Fruit fly (Drosophila melanogaster) whole organism, embryonic: ENCODE data around the gene lectin-30A.

Experiments used
- Bteb2 ChIP-seq: fragments of 200-800 bp; sonication (Bioruptor generic); optimal IDR thresholded peaks from 2 replicates; lab custom pipeline; 2016; ENCODE audit warnings: missing biosample characterization, missing genetic modification characterization
- CG10979 ChIP-seq: fragments of 200-800 bp; sonication (Bioruptor generic); optimal IDR thresholded peaks from 2 replicates; lab custom pipeline; 2018; ENCODE audit warnings: missing biosample characterization, mild to moderate bottlenecking, missing genetic modification characterization, moderate library complexity
- CG14050 ChIP-seq: fragments of 200-800 bp; sonication (Bioruptor generic); IDR thresholded peaks from 3 replicates; pipeline ENCODE4 v1.3.6; 2022; ENCODE audit warnings: missing biosample characterization, missing genetic modification characterization
- CG16863 ChIP-seq: fragments of 200-800 bp; sonication (Bioruptor generic); optimal IDR thresholded peaks from 3 replicates; lab custom pipeline; 2016; ENCODE audit warnings: missing biosample characterization, missing genetic modification characterization
- CG17385 ChIP-seq: fragments of 200-800 bp; sonication (Bioruptor generic); optimal IDR thresholded peaks from 3 replicates; lab custom pipeline; 2018; ENCODE audit warnings: missing biosample characterization, mild to moderate bottlenecking, missing genetic modification characterization
- CG17829 ChIP-seq: fragments of 200-800 bp; optimal IDR thresholded peaks from 2 replicates; lab custom pipeline; 2019; ENCODE audit warnings: missing biosample characterization, mild to moderate bottlenecking, missing genetic modification characterization, moderate library complexity
- CG18262 ChIP-seq: fragments of 200-800 bp; optimal IDR thresholded peaks from 3 replicates; lab custom pipeline; 2019; ENCODE audit warnings: missing biosample characterization, mild to moderate bottlenecking, missing genetic modification characterization, moderate library complexity
- CG18619 ChIP-seq: fragments of 200-800 bp; sonication (Bioruptor generic); optimal IDR thresholded peaks from 3 replicates; lab custom pipeline; 2017; ENCODE audit warnings: missing biosample characterization, mild to moderate bottlenecking, missing genetic modification characterization
- CG2712 ChIP-seq: fragments of 200-800 bp; optimal IDR thresholded peaks from 3 replicates; lab custom pipeline; 2019; ENCODE audit warnings: missing biosample characterization, mild to moderate bottlenecking, missing genetic modification characterization, moderate library complexity
- CG2889 ChIP-seq: fragments of 200-800 bp; sonication (Bioruptor generic); IDR thresholded peaks from 3 replicates; pipeline ENCODE4 v1.3.6; 2022; ENCODE audit warnings: missing biosample characterization, missing genetic modification characterization
- CG3065 ChIP-seq: fragments of 200-800 bp; sonication (Bioruptor generic); optimal IDR thresholded peaks from 2 replicates; lab custom pipeline; 2016; ENCODE audit warnings: missing biosample characterization, missing genetic modification characterization
- CG34224 ChIP-seq: fragments of 200-800 bp; sonication (Bioruptor generic); IDR thresholded peaks from 3 replicates; pipeline ENCODE4 v1.3.6; 2022; ENCODE audit warnings: missing biosample characterization, missing genetic modification characterization; ENCODE audit not compliant: partially characterized antibody
- CG3838 ChIP-seq: fragments of 200-800 bp; sonication (Bioruptor generic); optimal IDR thresholded peaks from 3 replicates; lab custom pipeline; 2016; ENCODE audit warnings: missing biosample characterization, missing genetic modification characterization
- CG8089 ChIP-seq: fragments of 200-800 bp; sonication (Bioruptor generic); optimal IDR thresholded peaks from 3 replicates; lab custom pipeline; 2016; ENCODE audit warnings: missing biosample characterization, missing genetic modification characterization
- CG9215 ChIP-seq: fragments of 200-800 bp; sonication (Bioruptor generic); IDR thresholded peaks from 2 replicates; pipeline ENCODE4 v1.3.6; 2022; ENCODE audit warnings: missing biosample characterization, missing genetic modification characterization
- Dip2 ChIP-seq: fragments of 200-800 bp; sonication (Bioruptor generic); IDR thresholded peaks from 2 replicates; pipeline ENCODE4 v1.3.6; 2022; ENCODE audit warnings: missing biosample characterization, missing genetic modification characterization
- Dll ChIP-seq: fragments of 200-800 bp; sonication (Bioruptor generic); IDR thresholded peaks from 4 replicates; pipeline ENCODE4 v1.3.6; 2022; ENCODE audit warnings: missing biosample characterization, missing genetic modification characterization; ENCODE audit not compliant: partially characterized antibody
- ERR ChIP-seq: fragments of 200-800 bp; sonication (Bioruptor generic); optimal IDR thresholded peaks from 2 replicates; lab custom pipeline; 2016; ENCODE audit warnings: missing biosample characterization, missing genetic modification characterization
- HHEX ChIP-seq: fragments of 200-800 bp; sonication (Bioruptor generic); optimal IDR thresholded peaks from 3 replicates; lab custom pipeline; 2017; ENCODE audit warnings: missing biosample characterization, mild to moderate bottlenecking, missing genetic modification characterization, missing genetic modification reagents
- HLH4C ChIP-seq: fragments of 200-800 bp; sonication (Bioruptor generic); IDR thresholded peaks from 3 replicates; pipeline ENCODE4 v1.3.6; 2022; ENCODE audit warnings: missing biosample characterization, missing genetic modification characterization; ENCODE audit not compliant: partially characterized antibody
- Hsf ChIP-seq: fragments of 200-800 bp; sonication (Bioruptor generic); optimal IDR thresholded peaks from 3 replicates; lab custom pipeline; 2016; ENCODE audit warnings: missing biosample characterization, missing genetic modification characterization
- Lhr ChIP-seq: fragments of 200-800 bp; sonication (Bioruptor generic); optimal IDR thresholded peaks from 3 replicates; lab custom pipeline; 2017; ENCODE audit warnings: mild to moderate bottlenecking, missing biosample characterization, missing genetic modification reagents, missing genetic modification characterization
- MESR4 ChIP-seq: fragments of 200-800 bp; sonication (Bioruptor generic); optimal IDR thresholded peaks from 2 replicates; lab custom pipeline; 2018; ENCODE audit warnings: missing biosample characterization, mild to moderate bottlenecking, missing genetic modification characterization, moderate library complexity
- Mes4 ChIP-seq: fragments of 200-800 bp; sonication (Bioruptor generic); optimal IDR thresholded peaks from 2 replicates; lab custom pipeline; 2016; ENCODE audit warnings: missing biosample characterization, missing genetic modification characterization
- NK7.1 ChIP-seq: fragments of 200-800 bp; sonication (Bioruptor generic); optimal IDR thresholded peaks from 3 replicates; lab custom pipeline; 2016; ENCODE audit warnings: missing biosample characterization, missing genetic modification characterization
- Oli ChIP-seq: fragments of 200-800 bp; sonication (Bioruptor generic); optimal IDR thresholded peaks from 2 replicates; lab custom pipeline; 2018; ENCODE audit warnings: missing biosample characterization, mild to moderate bottlenecking, missing genetic modification characterization, moderate library complexity
- Optix ChIP-seq: fragments of 200-800 bp; sonication (Bioruptor generic); IDR thresholded peaks from 3 replicates; pipeline ENCODE4 v1.3.6; 2022; ENCODE audit warnings: missing biosample characterization, missing genetic modification characterization
- Pdp1 ChIP-seq, 2 experiments: fragments of 200-800 bp; sonication (Bioruptor generic); optimal IDR thresholded peaks; 3 replicates each; lab custom pipeline; 2016; ENCODE audit warnings: missing biosample characterization in 2 of 2, missing genetic modification characterization in 2 of 2, mild to moderate bottlenecking in 1 of 2, moderate library complexity in 1 of 2
- Scr ChIP-seq: fragments of 200-800 bp; sonication (Bioruptor generic); IDR thresholded peaks from 2 replicates; pipeline ENCODE4 v1.3.6; 2022; ENCODE audit warnings: missing biosample characterization, missing genetic modification characterization; ENCODE audit not compliant: partially characterized antibody
- Sox100B ChIP-seq: fragments of 200-800 bp; sonication (Bioruptor generic); optimal IDR thresholded peaks from 3 replicates; lab custom pipeline; 2018; ENCODE audit warnings: missing biosample characterization, mild to moderate bottlenecking, missing genetic modification characterization
- Usf ChIP-seq: fragments of 200-800 bp; sonication (Bioruptor generic); optimal IDR thresholded peaks from 2 replicates; lab custom pipeline; 2017; ENCODE audit warnings: missing genotype, missing biosample characterization, missing genetic modification characterization
- aop ChIP-seq: fragments of 200-800 bp; sonication (Bioruptor generic); IDR thresholded peaks from 2 replicates; pipeline ENCODE4 v1.3.6; 2022; ENCODE audit warnings: missing biosample characterization, missing genetic modification characterization
- bab2 ChIP-seq: fragments of 200-800 bp; sonication (Bioruptor generic); optimal IDR thresholded peaks from 2 replicates; lab custom pipeline; 2016; ENCODE audit warnings: missing biosample characterization, missing genetic modification characterization
- cas ChIP-seq: fragments of 200-800 bp; sonication (Bioruptor generic); IDR thresholded peaks from 2 replicates; pipeline ENCODE4 v1.3.6; 2022; ENCODE audit warnings: missing biosample characterization, missing genetic modification characterization
- chinmo ChIP-seq: fragments of 200-800 bp; sonication (Bioruptor generic); IDR thresholded peaks from 4 replicates; pipeline ENCODE4 v1.3.6; 2022; ENCODE audit warnings: missing biosample characterization, missing genetic modification characterization; ENCODE audit not compliant: partially characterized antibody
- da ChIP-seq: fragments of 200-800 bp; sonication (Bioruptor generic); optimal IDR thresholded peaks from 2 replicates; lab custom pipeline; 2016; ENCODE audit warnings: missing biosample characterization, missing genetic modification characterization
- eve ChIP-seq, 2 experiments: fragments of >200 bp; optimal IDR thresholded peaks; 2 replicates each; lab custom pipeline; 2017; ENCODE audit warnings: missing biosample characterization in 2 of 2, missing genetic modification characterization in 2 of 2
- gro ChIP-seq: fragments of 200-800 bp; sonication (Bioruptor generic); optimal IDR thresholded peaks from 2 replicates; lab custom pipeline; 2016; ENCODE audit warnings: missing biosample characterization, missing genetic modification characterization
- her ChIP-seq: fragments of 200-800 bp; sonication (Bioruptor generic); optimal IDR thresholded peaks from 2 replicates; lab custom pipeline; 2016; ENCODE audit warnings: missing biosample characterization, missing genetic modification characterization
- mirr ChIP-seq: fragments of 200-800 bp; sonication (Bioruptor generic); optimal IDR thresholded peaks from 3 replicates; lab custom pipeline; 2018; ENCODE audit warnings: missing biosample characterization, mild to moderate bottlenecking, missing genetic modification characterization
- pho ChIP-seq: fragments of 200-800 bp; sonication (Bioruptor generic); optimal IDR thresholded peaks from 2 replicates; lab custom pipeline; 2016; ENCODE audit warnings: missing biosample characterization, missing genetic modification characterization
- pnt ChIP-seq: fragments of 200-800 bp; sonication (Bioruptor generic); optimal IDR thresholded peaks from 3 replicates; lab custom pipeline; 2016; ENCODE audit warnings: missing biosample characterization, missing genetic modification characterization
- scrt ChIP-seq: fragments of 200-800 bp; sonication (Bioruptor generic); optimal IDR thresholded peaks from 2 replicates; lab custom pipeline; 2018; ENCODE audit warnings: missing biosample characterization, mild to moderate bottlenecking, missing genetic modification characterization, moderate library complexity
- sens ChIP-seq: fragments of 200-800 bp; sonication (Bioruptor generic); peaks from one replicate; lab custom pipeline; 2016; ENCODE audit warnings: missing biosample characterization, missing genetic modification characterization
- sens-2 ChIP-seq: fragments of 200-800 bp; sonication (Bioruptor generic); IDR thresholded peaks from 2 replicates; pipeline ENCODE4 v1.3.6; 2022; ENCODE audit warnings: missing biosample characterization, missing genetic modification characterization
- seq ChIP-seq: fragments of 200-800 bp; sonication (Bioruptor generic); IDR thresholded peaks from 2 replicates; pipeline ENCODE4 v1.3.6; 2022; ENCODE audit warnings: missing biosample characterization, missing genetic modification characterization
- slp2 ChIP-seq: fragments of 200-800 bp; sonication (Bioruptor generic); optimal IDR thresholded peaks from 2 replicates; lab custom pipeline; 2016; ENCODE audit warnings: missing biosample characterization, missing genetic modification characterization
- sr ChIP-seq: fragments of 200-800 bp; sonication (Bioruptor generic); IDR thresholded peaks from 3 replicates; pipeline ENCODE4 v1.3.6; 2022; ENCODE audit warnings: missing biosample characterization, missing genetic modification characterization
- ssp ChIP-seq: fragments of 200-800 bp; sonication (Bioruptor generic); IDR thresholded peaks from 2 replicates; pipeline ENCODE4 v1.3.6; 2022; ENCODE audit warnings: missing biosample characterization, missing genetic modification characterization
- stwl ChIP-seq: fragments of 200-800 bp; sonication (Bioruptor generic); optimal IDR thresholded peaks from 3 replicates; lab custom pipeline; 2018; ENCODE audit warnings: missing biosample characterization, mild to moderate bottlenecking, missing genetic modification characterization, moderate library complexity
- tgo ChIP-seq: fragments of 200-800 bp; sonication (Bioruptor generic); IDR thresholded peaks from 3 replicates; pipeline ENCODE4 v1.3.6; 2022; ENCODE audit warnings: missing biosample characterization, missing genetic modification characterization
- ttk ChIP-seq: fragments of 200-800 bp; sonication (Bioruptor generic); IDR thresholded peaks from 2 replicates; pipeline ENCODE4 v2.1.2; 2022; ENCODE audit warnings: missing biosample characterization, missing genetic modification characterization

lectin-30A gene

dm6 chr2L:9235556-9236001 is 19.1 kb downstream of the lectin-30A start (continued):
- TF ChIP-seq CG18619 (GFP tag; lab: Kevin White, UChicago): no peak
- no peak for TF ChIP-seq slp2
- no peak for TF ChIP-seq Bteb2 (GFP tag; lab: Kevin White, UChicago)
- no peak for TF ChIP-seq Scr (GFP tag; lab: Robert Waterston, UW)
- TF ChIP-seq Usf (GFP tag; lab: Kevin White, UChicago): no peak
- TF ChIP-seq ssp: no peak
- no peak for TF ChIP-seq her (GFP tag; lab: Kevin White, UChicago)
- TF ChIP-seq CG18262 (tag; lab: Kevin White, UChicago): peak; percentile 40
- no peak for TF ChIP-seq pho (GFP tag; lab: Kevin White, UChicago)
- TF ChIP-seq HHEX (GFP tag; lab: Kevin White, UChicago): peak; percentile 28
- TF ChIP-seq stwl (tag; lab: Kevin White, UChicago): no peak
- TF ChIP-seq seq (GFP tag; lab: Robert Waterston, UW): 0 out of 2 replicates have a peak, but pooled peaks have one; percentile 7
- TF ChIP-seq CG14050 (GFP tag; lab: Robert Waterston, UW): peak; percentile 25; the same call in 1 of the 3 replicates
- no peak for TF ChIP-seq CG3838 (GFP tag; lab: Kevin White, UChicago)
- TF ChIP-seq ERR (GFP tag; lab: Kevin White, UChicago): no peak
- no peak for TF ChIP-seq eve (GFP tag; optimal IDR thresholded peaks at IDR 0.05; lab: Kevin White, UChicago)
- peak in 1 of 2 experiments; percentile 24 for TF ChIP-seq Pdp1 (GFP tag; optimal IDR thresholded peaks at IDR 0.05; lab: Kevin White, UChicago)
- TF ChIP-seq Oli (tag; lab: Kevin White, UChicago): peak; percentile 54
- TF ChIP-seq CG10979 (tag; lab: Kevin White, UChicago): peak; percentile 19
- TF ChIP-seq Lhr (GFP tag; lab: Kevin White, UChicago): no peak
- no peak for TF ChIP-seq Sox100B (GFP tag; lab: Kevin White, UChicago)
- TF ChIP-seq CG3065 (GFP tag; lab: Kevin White, UChicago): no peak
- no peak for TF ChIP-seq mirr (GFP tag; lab: Kevin White, UChicago)
- TF ChIP-seq CG16863 (GFP tag; lab: Kevin White, UChicago): no peak
- no peak for TF ChIP-seq NK7.1 (GFP tag; lab: Kevin White, UChicago)
- TF ChIP-seq ttk (GFP tag; lab: Robert Waterston, UW): no peak
- no peak for TF ChIP-seq gro (GFP tag; lab: Kevin White, UChicago)
- no peak for TF ChIP-seq CG34224 (GFP tag; lab: Robert Waterston, UW)
- no peak for TF ChIP-seq CG2889 (GFP tag; lab: Robert Waterston, UW)
- no peak for TF ChIP-seq Optix (GFP tag; lab: Robert Waterston, UW)
- peak; percentile 16 for TF ChIP-seq scrt (GFP tag; lab: Kevin White, UChicago)
- no peak for TF ChIP-seq pnt
- TF ChIP-seq CG8089 (GFP tag; lab: Kevin White, UChicago): no peak
- TF ChIP-seq da (GFP tag; lab: Kevin White, UChicago): no peak
- TF ChIP-seq cas (GFP tag; lab: Robert Waterston, UW): no peak; the same call in 1 of the 2 replicates
- peak; percentile 26 for TF ChIP-seq CG17829 (tag; lab: Kevin White, UChicago)
- no peak for TF ChIP-seq MESR4 (GFP tag; lab: Kevin White, UChicago)
- no peak for TF ChIP-seq Dll (GFP tag; lab: Robert Waterston, UW)
- no peak for TF ChIP-seq Dip2 (GFP tag; lab: Robert Waterston, UW)
- peak; percentile 30 for TF ChIP-seq CG17385
- TF ChIP-seq sens (GFP tag; lab: Kevin White, UChicago): no peak
- TF ChIP-seq sr (GFP tag; lab: Robert Waterston, UW): no peak
- TF ChIP-seq tgo (GFP tag; lab: Robert Waterston, UW): peak; percentile 62; the same call in 2 of the 3 replicates
- TF ChIP-seq CG9215 (GFP tag; lab: Robert Waterston, UW): no peak
- peak; percentile 68; the same call in 1 of the 4 replicates for TF ChIP-seq chinmo (GFP tag; lab: Robert Waterston, UW)
- no peak for TF ChIP-seq aop (GFP tag; lab: Robert Waterston, UW)
- TF ChIP-seq Mes4: no peak
- TF ChIP-seq bab2 (GFP tag; lab: Kevin White, UChicago): no peak
- no peak for TF ChIP-seq HLH4C
- peak; percentile 38 for TF ChIP-seq CG2712
- no peak for TF ChIP-seq Hsf (GFP tag; lab: Kevin White, UChicago)
- TF ChIP-seq sens-2 (GFP tag; lab: Robert Waterston, UW): no peak
